Worm (Caenorhabditis elegans): ENCODE results near the gene flp-20.

- no peak for TF ChIP-seq lin-11 (tag; optimal IDR thresholded peaks at IDR 0.05)
- no peak for TF ChIP-seq unc-86 (tag; optimal IDR thresholded peaks at IDR 0.05)
- TF ChIP-seq zip-5 (tag; optimal IDR thresholded peaks at IDR 0.05) = no peak
- no peak for TF ChIP-seq pros-1 (tag; optimal IDR thresholded peaks at IDR 0.05)
- TF ChIP-seq F13H6.1 (tag; optimal IDR thresholded peaks at IDR 0.05) = no peak
- TF ChIP-seq elt-2 (tag; optimal IDR thresholded peaks at IDR 0.05) = no peak
- TF ChIP-seq eyg-1 (tag; optimal IDR thresholded peaks at IDR 0.05) = no peak
- TF ChIP-seq pha-2 (tag; optimal IDR thresholded peaks at IDR 0.05) = no peak
- no peak for TF ChIP-seq ztf-16 (tag; optimal IDR thresholded peaks at IDR 0.05)
These were observed 39.0 kb upstream of the flp-20 start for ce11 chrX:9388686-9389085.
